Fruit fly (Drosophila melanogaster): ENCODE results near the gene Jon74E.

Gene Jon74E

dm6 chr3L:17529511-17530194, 19.3 kb downstream of the Jon74E start, which contains the start of the genes Edc3 and Nedd4 (continued):
- TF ChIP-seq stwl (tag; optimal IDR thresholded peaks at IDR 0.05) (peak; percentile 60), tup (GFP tag; optimal IDR thresholded peaks at IDR 0.05) (no peak), CG10267 (tag; optimal IDR thresholded peaks at IDR 0.05) (peak; percentile 75), CG15479 (GFP tag; optimal IDR thresholded peaks at IDR 0.05) (peak; percentile 32), BtbVII (GFP tag; optimal IDR thresholded peaks at IDR 0.05) (peak; percentile 29), Vsx1 (GFP tag; optimal IDR thresholded peaks at IDR 0.05) (peak; percentile 25), ttk (GFP tag; IDR thresholded peaks at IDR 0.05) (no peak), CG1832 (GFP tag; optimal IDR thresholded peaks at IDR 0.05) (no peak), Fer3 (tag; optimal IDR thresholded peaks at IDR 0.05) (peak; percentile 17), PHDP (tag; optimal IDR thresholded peaks at IDR 0.05) (peak; percentile 32), E2f2 (GFP tag; IDR thresholded peaks at IDR 0.05) (peak; percentile 20; the same call in 1 of the 2 replicates), row (GFP tag; IDR thresholded peaks at IDR 0.05) (peak; percentile 78), Asciz (GFP tag; optimal IDR thresholded peaks at IDR 0.05) (no peak), grau (tag; optimal IDR thresholded peaks at IDR 0.05) (peak; percentile 32), esg (GFP tag; conservative IDR thresholded peaks at IDR 0.05) (no peak), tna (GFP tag; IDR thresholded peaks at IDR 0.05; ENCODE audit: partially characterized antibody) (no peak; the same call in 1 of the 2 replicates), CG13775 (GFP tag; optimal IDR thresholded peaks at IDR 0.05) (peak; percentile 39), Drgx (GFP tag; IDR thresholded peaks at IDR 0.05) (no peak), Ravus (GFP tag; IDR thresholded peaks at IDR 0.05) (no peak), amos (GFP tag; IDR thresholded peaks at IDR 0.05; ENCODE audit: partially characterized antibody) (peak; percentile 27; the same call in 1 of the 2 replicates), MESR4 (GFP tag; optimal IDR thresholded peaks at IDR 0.05) (peak; percentile 95), Elba2 (GFP tag; optimal IDR thresholded peaks at IDR 0.05) (peak; percentile 53), CG10209 (GFP tag; optimal IDR thresholded peaks at IDR 0.05) (no peak), CG9727 (GFP tag; optimal IDR thresholded peaks at IDR 0.05) (peak; percentile 1), odd (GFP tag; optimal IDR thresholded peaks at IDR 0.05) (peak; percentile 48), CG33557 (GFP tag; optimal IDR thresholded peaks at IDR 0.05) (peak; percentile 16), CG7745 (tag; optimal IDR thresholded peaks at IDR 0.05) (no peak), hb (GFP tag; IDR thresholded peaks at IDR 0.05; ENCODE audit: partially characterized antibody) (no peak), slou (GFP tag; optimal IDR thresholded peaks at IDR 0.05) (no peak), sd (tag; optimal IDR thresholded peaks at IDR 0.05) (no peak), CG7786 (GFP tag; optimal IDR thresholded peaks at IDR 0.05) (no peak), Lhr (GFP tag; optimal IDR thresholded peaks at IDR 0.05) (peak; percentile 40), TFAM (GFP tag; optimal IDR thresholded peaks at IDR 0.05) (no peak), az2 (GFP tag; optimal IDR thresholded peaks at IDR 0.05) (no peak), fd102C (GFP tag; optimal IDR thresholded peaks at IDR 0.05) (no peak), CG9797 (GFP tag; optimal IDR thresholded peaks at IDR 0.05) (peak; percentile 92), sr (GFP tag; IDR thresholded peaks at IDR 0.05) (no peak), CG9215 (GFP tag; IDR thresholded peaks at IDR 0.05) (no peak), ara (GFP tag; IDR thresholded peaks at IDR 0.05) (no peak), CG30020 (tag; optimal IDR thresholded peaks at IDR 0.05) (peak; percentile 30), YL-1 (GFP tag; optimal IDR thresholded peaks at IDR 0.05) (peak; percentile 96), CG12391 (tag; optimal IDR thresholded peaks at IDR 0.05) (peak; percentile 59), corto (GFP tag; optimal IDR thresholded peaks at IDR 0.05) (no peak), sna (GFP tag; IDR thresholded peaks at IDR 0.05; ENCODE audit: partially characterized antibody) (no peak), dmrt11E (tag; optimal IDR thresholded peaks at IDR 0.05) (peak; percentile 22), danr (GFP tag; IDR thresholded peaks at IDR 0.05) (no peak), twi (tag; optimal IDR thresholded peaks at IDR 0.05) (no peak), CG10565 (GFP tag; optimal IDR thresholded peaks at IDR 0.05) (no peak)
